Worm (Caenorhabditis elegans) whole organism, late embryonic: ENCODE data around the gene fbxa-211.

Source experiments
- F13H6.1 ChIP-seq: sonication (generic microtip); optimal IDR thresholded peaks from 2 replicates; lab custom pipeline; 2016; ENCODE audit warnings: missing genetic modification characterization, missing compliant biosample characterization
- K09A11.1 ChIP-seq: sonication (generic microtip); optimal IDR thresholded peaks from 2 replicates; lab custom pipeline; 2017; ENCODE audit warnings: antibody characterized with exemption, mild to moderate bottlenecking, missing genetic modification characterization, missing compliant biosample characterization; ENCODE audit not compliant: insufficient read depth
- Y22D7AL.16 ChIP-seq: sonication (generic microtip); optimal IDR thresholded peaks from 2 replicates; lab custom pipeline; 2016; ENCODE audit warnings: missing genetic modification characterization, missing compliant biosample characterization
- ama-1 ChIP-seq: fragments of 150-350 bp; optimal IDR thresholded peaks from 2 replicates; lab custom pipeline; 2014
- ceh-18 ChIP-seq: sonication (generic microtip); optimal IDR thresholded peaks from 2 replicates; lab custom pipeline; 2016; ENCODE audit warnings: missing genetic modification characterization, missing compliant biosample characterization
- ceh-19 ChIP-seq: fragments of 200-800 bp; sonication (Bioruptor generic); optimal IDR thresholded peaks from 2 replicates; lab custom pipeline; 2018; ENCODE audit warnings: mild to moderate bottlenecking, missing genetic modification characterization, missing compliant biosample characterization
- ceh-2 ChIP-seq: sonication (generic microtip); optimal IDR thresholded peaks from 2 replicates; lab custom pipeline; 2016; ENCODE audit warnings: missing genotype, missing genetic modification characterization, missing compliant biosample characterization
- ceh-22 ChIP-seq: sonication (generic microtip); optimal IDR thresholded peaks from 2 replicates; lab custom pipeline; 2017; ENCODE audit warnings: missing biosample characterization, missing genetic modification characterization
- ceh-24 ChIP-seq: sonication (generic microtip); optimal IDR thresholded peaks from 2 replicates; lab custom pipeline; 2016; ENCODE audit warnings: mild to moderate bottlenecking, missing genetic modification characterization, missing compliant biosample characterization
- ceh-31 ChIP-seq: sonication (generic microtip); optimal IDR thresholded peaks from 2 replicates; lab custom pipeline; 2016; ENCODE audit warnings: missing genetic modification characterization, missing compliant biosample characterization
- ceh-45 ChIP-seq: fragments of 200-800 bp; sonication (Bioruptor generic); IDR thresholded peaks from 2 replicates; pipeline ENCODE4 v1.3.6; 2022; ENCODE audit warnings: missing genetic modification reagents, missing genetic modification characterization, missing compliant biosample characterization
- ceh-6 ChIP-seq: fragments of 200-800 bp; sonication (Bioruptor generic); optimal IDR thresholded peaks from 2 replicates; lab custom pipeline; 2018; ENCODE audit warnings: mild to moderate bottlenecking, missing genetic modification characterization, missing compliant biosample characterization
- ceh-9 ChIP-seq: sonication (generic microtip); optimal IDR thresholded peaks from 2 replicates; lab custom pipeline; 2016; ENCODE audit warnings: mild to moderate bottlenecking, missing genetic modification characterization, inconsistent platforms, missing compliant biosample characterization
- che-1 ChIP-seq: sonication (generic microtip); optimal IDR thresholded peaks from 2 replicates; lab custom pipeline; 2016; ENCODE audit warnings: mild to moderate bottlenecking, missing genetic modification characterization, missing compliant biosample characterization
- dmd-4 ChIP-seq: sonication (generic microtip); optimal IDR thresholded peaks from 2 replicates; lab custom pipeline; 2016; ENCODE audit warnings: borderline replicate concordance, missing genetic modification characterization, missing compliant biosample characterization
- dve-1 ChIP-seq: sonication (generic microtip); optimal IDR thresholded peaks from 2 replicates; lab custom pipeline; 2017; ENCODE audit warnings: antibody characterized with exemption, mild to moderate bottlenecking, missing genetic modification characterization, missing compliant biosample characterization
- elt-2 ChIP-seq: sonication (generic microtip); optimal IDR thresholded peaks from 2 replicates; lab custom pipeline; 2016; ENCODE audit warnings: missing genetic modification reagents, missing genetic modification characterization, missing compliant biosample characterization
- elt-4 ChIP-seq: sonication (generic microtip); optimal IDR thresholded peaks from 2 replicates; lab custom pipeline; 2016; ENCODE audit warnings: missing genetic modification characterization, missing compliant biosample characterization
- eyg-1 ChIP-seq: sonication (generic microtip); optimal IDR thresholded peaks from 2 replicates; lab custom pipeline; 2016; ENCODE audit warnings: missing genotype, missing genetic modification characterization, missing compliant biosample characterization
- fax-1 ChIP-seq: sonication (generic microtip); optimal IDR thresholded peaks from 2 replicates; lab custom pipeline; 2016; ENCODE audit warnings: missing genotype, missing genetic modification characterization, missing compliant biosample characterization
- fkh-6 ChIP-seq: sonication (generic microtip); optimal IDR thresholded peaks from 2 replicates; lab custom pipeline; 2016; ENCODE audit warnings: missing genetic modification characterization, missing compliant biosample characterization
- gmeb-2 ChIP-seq: sonication (generic microtip); optimal IDR thresholded peaks from 2 replicates; lab custom pipeline; 2016; ENCODE audit warnings: missing genetic modification characterization, inconsistent platforms, missing compliant biosample characterization
- hlh-13 ChIP-seq: fragments of 200-800 bp; sonication (Bioruptor generic); optimal IDR thresholded peaks from 2 replicates; lab custom pipeline; 2018; ENCODE audit warnings: mild to moderate bottlenecking, missing genetic modification characterization, missing compliant biosample characterization
- hlh-15 ChIP-seq: sonication (generic microtip); optimal IDR thresholded peaks from 2 replicates; lab custom pipeline; 2016; ENCODE audit warnings: missing genetic modification characterization, missing compliant biosample characterization
- hlh-30 ChIP-seq: sonication (generic microtip); optimal IDR thresholded peaks from 2 replicates; lab custom pipeline; 2017; ENCODE audit warnings: antibody characterized with exemption, missing genetic modification characterization, missing compliant biosample characterization; ENCODE audit not compliant: insufficient read depth
- hlh-6 ChIP-seq: sonication (generic microtip); optimal IDR thresholded peaks from 2 replicates; lab custom pipeline; 2016; ENCODE audit warnings: missing genotype, missing genetic modification characterization, missing compliant biosample characterization
- hlh-8 ChIP-seq: sonication (generic microtip); optimal IDR thresholded peaks from 2 replicates; lab custom pipeline; 2016; ENCODE audit warnings: missing genotype, missing genetic modification characterization, missing compliant biosample characterization
- lin-11 ChIP-seq: fragments of 200-800 bp; sonication (Bioruptor generic); optimal IDR thresholded peaks from 2 replicates; lab custom pipeline; 2018; ENCODE audit warnings: mild to moderate bottlenecking, missing genetic modification characterization, missing compliant biosample characterization
- nhr-11 ChIP-seq: fragments of 150-350 bp; optimal IDR thresholded peaks from 2 replicates; lab custom pipeline; 2014; ENCODE audit warnings: missing biosample characterization, missing genetic modification characterization
- pag-3 ChIP-seq: sonication (generic microtip); optimal IDR thresholded peaks from 2 replicates; lab custom pipeline; 2016; ENCODE audit warnings: missing compliant biosample characterization, missing genetic modification characterization, borderline replicate concordance
- pax-1 ChIP-seq: fragments of 150-350 bp; optimal IDR thresholded peaks from 2 replicates; lab custom pipeline; 2014; ENCODE audit warnings: missing biosample characterization, missing genetic modification characterization
- pha-2 ChIP-seq: sonication (generic microtip); optimal IDR thresholded peaks from 2 replicates; lab custom pipeline; 2017; ENCODE audit warnings: mild to moderate bottlenecking, missing genetic modification characterization, missing compliant biosample characterization
- pha-4 ChIP-seq: fragments of 150-350 bp; optimal IDR thresholded peaks from 2 replicates; lab custom pipeline; 2018; ENCODE audit warnings: missing biosample characterization, missing genetic modification reagents, missing genetic modification characterization
- pqm-1 ChIP-seq: sonication (generic microtip); optimal IDR thresholded peaks from 2 replicates; lab custom pipeline; 2016; ENCODE audit warnings: missing genetic modification characterization, missing compliant biosample characterization
- pros-1 ChIP-seq: fragments of 150-350 bp; optimal IDR thresholded peaks from 2 replicates; lab custom pipeline; 2014; ENCODE audit warnings: missing biosample characterization, missing genetic modification reagents, missing genetic modification characterization
- ref-2 ChIP-seq: sonication (generic microtip); optimal IDR thresholded peaks from 2 replicates; lab custom pipeline; 2016; ENCODE audit warnings: missing genetic modification characterization, missing compliant biosample characterization
- sox-2 ChIP-seq: fragments of 200-800 bp; sonication (Bioruptor generic); IDR thresholded peaks from 2 replicates; pipeline ENCODE4 v1.3.6; 2022; ENCODE audit warnings: missing genetic modification reagents, missing genetic modification characterization, missing compliant biosample characterization
- syd-9 ChIP-seq: sonication (generic microtip); optimal IDR thresholded peaks from 2 replicates; lab custom pipeline; 2016; ENCODE audit warnings: mild to moderate bottlenecking, missing genetic modification characterization, moderate library complexity, missing compliant biosample characterization
- unc-3 ChIP-seq, 2 experiments: fragments of 200-800 bp in 1 of 2; sonication (Bioruptor generic) in 1 of 2; sonication (generic microtip) in 1 of 2; conservative IDR thresholded peaks in 1 of 2; optimal IDR thresholded peaks in 1 of 2; 2 replicates each; pipeline versions ENCODE4 v1.3.6 to Lab custom; 2016 to 2022; ENCODE audit warnings: missing compliant biosample characterization in 2 of 2, missing genetic modification characterization in 2 of 2, missing genetic modification reagents in 1 of 2
- unc-55 ChIP-seq: sonication (generic microtip); optimal IDR thresholded peaks from 2 replicates; lab custom pipeline; 2017; ENCODE audit warnings: missing biosample characterization, missing genetic modification reagents, missing genetic modification characterization
- zip-5 ChIP-seq: sonication (generic microtip); optimal IDR thresholded peaks from 2 replicates; lab custom pipeline; 2016; ENCODE audit warnings: missing genetic modification characterization, missing compliant biosample characterization
- ztf-16 ChIP-seq: sonication (generic microtip); optimal IDR thresholded peaks from 2 replicates; lab custom pipeline; 2017; ENCODE audit warnings: missing genetic modification characterization, missing compliant biosample characterization

fbxa-211 gene

DNA sequence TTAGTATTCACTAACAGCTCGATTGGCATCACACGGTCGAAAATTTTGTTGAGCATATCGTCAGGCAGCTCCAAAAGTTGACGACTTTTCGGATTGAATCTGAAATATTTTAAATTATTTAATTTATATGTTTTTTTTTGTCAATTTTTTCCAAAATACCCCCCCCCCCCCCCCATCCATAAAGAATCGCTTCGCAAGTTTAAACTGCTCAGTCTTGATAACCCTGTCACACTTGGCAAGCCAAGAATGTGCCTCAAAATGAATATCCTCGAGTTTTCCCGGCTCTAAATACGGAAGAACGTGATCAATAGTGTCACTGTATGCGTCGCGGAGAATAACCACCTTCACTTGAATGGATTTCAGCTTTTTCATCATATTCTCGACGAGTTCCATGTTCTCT is 5.9 kb downstream of the fbxa-211 start, which contains the start of gene Y37H2A.18:
Gene Y37H2A.18 (minus strand): TSS at position 101 of the 400 bp plus-strand sequence.
- TF ChIP-seq fkh-6 (tag; lab: Kevin White, UChicago), result no peak
- no peak for TF ChIP-seq ama-1 (lab: Kevin White, UChicago)
- no peak for TF ChIP-seq hlh-15
- TF ChIP-seq zip-5, result no peak
- no peak for TF ChIP-seq ceh-6
- TF ChIP-seq sox-2 (GFP tag; lab: Robert Waterston, UW), result no peak
- no peak for TF ChIP-seq F13H6.1 (tag; lab: Kevin White, UChicago)
- no peak for TF ChIP-seq ceh-18
- TF ChIP-seq fax-1 (tag; lab: Kevin White, UChicago), result no peak
- no peak for TF ChIP-seq syd-9
- TF ChIP-seq pqm-1 (tag; lab: Kevin White, UChicago), result no peak
- no peak for TF ChIP-seq ceh-45
- TF ChIP-seq unc-55, result no peak
- no peak for TF ChIP-seq pax-1 (tag; lab: Kevin White, UChicago)
- TF ChIP-seq dmd-4 (tag; lab: Kevin White, UChicago), result no peak
- no peak for TF ChIP-seq elt-2 (tag; lab: Kevin White, UChicago)

ce11 chrV:18134378-18134777 is 7.1 kb downstream of the fbxa-211 start, which contains the start of gene Y37H2A.7:
Y37H2A.7 (minus strand) TSS chrV:18134478.
- TF ChIP-seq pha-2 (tag; lab: Kevin White, UChicago) (no peak), ceh-22 (tag; lab: Kevin White, UChicago) (no peak), pha-4 (tag; lab: Kevin White, UChicago) (no peak), ceh-2 (tag; lab: Kevin White, UChicago) (no peak), K09A11.1 (tag; lab: Kevin White, UChicago) (no peak), ceh-24 (tag; lab: Kevin White, UChicago) (no peak), F13H6.1 (tag; lab: Kevin White, UChicago) (no peak), che-1 (tag; lab: Kevin White, UChicago) (no peak), pros-1 (no peak), unc-3 (GFP tag; conservative IDR thresholded peaks at IDR 0.05; lab: Robert Waterston, UW) (no peak), unc-3 (tag; optimal IDR thresholded peaks at IDR 0.05; lab: Kevin White, UChicago) (no peak)

ce11 chrV:18137679-18138078 is 10.4 kb downstream of the fbxa-211 start:
- TF ChIP-seq pag-3 (tag; lab: Kevin White, UChicago) (no peak), ceh-2 (tag; lab: Kevin White, UChicago) (no peak), lin-11 (tag; lab: Kevin White, UChicago) (no peak), zip-5 (no peak), ref-2 (tag; lab: Kevin White, UChicago) (no peak), eyg-1 (tag; lab: Kevin White, UChicago) (no peak), Y22D7AL.16 (tag; lab: Kevin White, UChicago) (no peak), ceh-31 (tag; lab: Kevin White, UChicago) (no peak), dmd-4 (tag; lab: Kevin White, UChicago) (no peak), ztf-16 (tag; lab: Kevin White, UChicago) (no peak), dve-1 (tag; lab: Kevin White, UChicago) (no peak)

- TF ChIP-seq elt-2 (tag; lab: Kevin White, UChicago) (no peak), hlh-30 (no peak), ceh-9 (tag; lab: Kevin White, UChicago) (no peak), ceh-19 (GFP tag; lab: Kevin White, UChicago) (no peak), elt-4 (tag; lab: Kevin White, UChicago) (no peak), ceh-18 (no peak), pqm-1 (tag; lab: Kevin White, UChicago) (no peak), F13H6.1 (tag; lab: Kevin White, UChicago) (no peak), hlh-8 (tag; lab: Kevin White, UChicago) (no peak), dmd-4 (tag; lab: Kevin White, UChicago) (no peak), hlh-6 (tag; lab: Kevin White, UChicago) (no peak), nhr-11 (tag; lab: Kevin White, UChicago) (no peak), pag-3 (tag; lab: Kevin White, UChicago) (no peak), ztf-16 (tag; lab: Kevin White, UChicago) (no peak), hlh-13 (GFP tag; lab: Kevin White, UChicago) (no peak), gmeb-2 (tag; lab: Kevin White, UChicago) (no peak), zip-5 (no peak)
Observed at ce11 chrV:18138695-18139094, 11.4 kb downstream of the fbxa-211 start, which contains the start of gene Y37H2A.10. Y37H2A.10 (plus strand) TSS chrV:18138995.
